Fruit fly (Drosophila melanogaster): Measurements from ENCODE around the gene CG12531.

DNA sequence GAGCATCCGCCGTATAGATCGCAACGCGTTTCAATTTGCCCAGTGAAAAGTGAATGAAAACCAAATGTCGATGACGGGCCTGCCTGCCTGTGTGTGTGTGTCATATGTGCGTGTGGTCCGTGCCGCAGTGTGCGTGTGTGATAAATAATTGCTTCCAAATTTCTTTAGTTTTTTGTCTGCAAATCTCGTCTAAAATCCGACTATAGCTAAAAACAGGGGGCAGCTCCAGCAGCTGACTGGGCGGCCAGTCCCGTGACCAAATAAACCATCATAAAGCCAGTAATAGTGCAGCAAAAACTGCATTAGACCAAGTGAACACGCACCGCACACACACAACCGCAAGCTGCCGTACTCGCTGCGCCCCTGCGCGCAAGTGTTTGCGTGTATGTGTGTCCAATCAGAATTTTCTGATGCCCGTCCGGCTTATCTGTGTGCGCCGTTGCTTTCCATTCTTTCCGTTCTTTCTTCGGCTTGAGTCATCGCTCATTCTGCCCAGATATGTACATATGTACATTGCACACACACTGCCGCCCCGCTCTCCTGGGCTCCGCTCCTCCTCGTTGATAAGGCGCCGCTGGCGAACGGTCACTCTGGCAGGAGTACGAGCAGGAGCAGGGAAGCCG, 21.4 kb upstream of the CG12531 start:
- no peak for TF ChIP-seq psq (optimal IDR thresholded peaks at IDR 0.05)
- TF ChIP-seq usp (GFP tag; optimal IDR thresholded peaks at IDR 0.05) = no peak
- peak; percentile 12 for TF ChIP-seq Dll (optimal IDR thresholded peaks at IDR 0.05)
- TF ChIP-seq CG8478 (optimal IDR thresholded peaks at IDR 0.05) = peak; percentile 6
